Fruit fly (Drosophila melanogaster): Measurements from ENCODE around the gene CG15628.

CG15628 gene

DNA sequence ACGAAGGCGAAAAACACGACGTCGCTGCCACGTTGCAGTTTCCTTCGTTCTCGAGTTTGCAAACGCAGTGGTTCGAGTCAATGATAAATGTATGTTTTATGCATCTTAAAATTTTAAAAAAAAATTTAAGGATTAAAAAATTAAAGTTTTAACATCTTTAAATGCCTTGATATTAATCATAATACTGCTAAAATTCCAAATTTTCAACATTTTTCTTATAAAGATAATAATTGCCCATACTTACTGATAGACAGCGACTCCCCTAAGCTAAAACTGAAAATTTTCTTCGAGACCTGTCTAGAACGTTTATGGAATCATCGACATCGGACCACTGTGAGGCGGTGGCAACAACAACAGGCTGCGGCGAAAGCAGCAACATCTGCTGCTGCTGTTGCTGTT is 256 bp upstream of the CG15628 start (continued):
- TF ChIP-seq peb (GFP tag; IDR thresholded peaks at IDR 0.05) (0 out of 2 replicates have a peak, but pooled peaks have one; percentile 31), CG34422 (GFP tag; IDR thresholded peaks at IDR 0.05) (no peak; the same call in 2 of the 3 replicates), dpn (GFP tag; optimal IDR thresholded peaks at IDR 0.05) (peak; percentile 20 to 73), CHES-1-like (GFP tag; optimal IDR thresholded peaks at IDR 0.05) (peak; percentile 31), CG7928 (GFP tag; optimal IDR thresholded peaks at IDR 0.05) (peak; percentile 7), CG8478 (optimal IDR thresholded peaks at IDR 0.05) (no peak), CG8359 (GFP tag; optimal IDR thresholded peaks at IDR 0.05; ENCODE audit: borderline replicate concordance) (peak; percentile 22), CoRest (tag; optimal IDR thresholded peaks at IDR 0.05) (peak; percentile 78), Dref (GFP tag; IDR thresholded peaks at IDR 0.05) (no peak), CG8388 (GFP tag; optimal IDR thresholded peaks at IDR 0.05) (no peak), CG31388 (GFP tag; optimal IDR thresholded peaks at IDR 0.05) (peak; percentile 29), CG32767 (GFP tag; IDR thresholded peaks at IDR 0.05) (no peak; the same call in 1 of the 2 replicates), CG12299 (tag; optimal IDR thresholded peaks at IDR 0.05) (peak; percentile 69), CG13894 (tag; optimal IDR thresholded peaks at IDR 0.05) (peak; percentile 80), CG10321 (GFP tag; IDR thresholded peaks at IDR 0.05) (no peak), CG8924 (tag; optimal IDR thresholded peaks at IDR 0.05) (peak; percentile 70), fd96Cb (tag; optimal IDR thresholded peaks at IDR 0.05) (peak; percentile 71), CG9797 (GFP tag; optimal IDR thresholded peaks at IDR 0.05) (no peak), jigr1 (GFP tag; IDR thresholded peaks at IDR 0.05) (no peak; the same call in 2 of the 3 replicates), Hr51 (GFP tag; optimal IDR thresholded peaks at IDR 0.05) (peak; percentile 2 to 71), Dip3 (GFP tag; optimal IDR thresholded peaks at IDR 0.05) (peak; percentile 4), Sry-β (GFP tag; optimal IDR thresholded peaks at IDR 0.05) (no peak), CG4854 (GFP tag; optimal IDR thresholded peaks at IDR 0.05) (peak; percentile 41), Side (GFP tag; optimal IDR thresholded peaks at IDR 0.05) (no peak), CG1647 (GFP tag; optimal IDR thresholded peaks at IDR 0.05) (peak; percentile 44), Doc3 (GFP tag; IDR thresholded peaks at IDR 0.05; ENCODE audit: partially characterized antibody) (no peak), CG7357 (GFP tag; IDR thresholded peaks at IDR 0.05) (peak; percentile 45), Six4 (GFP tag; optimal IDR thresholded peaks at IDR 0.05) (peak; percentile 11), HmgD (GFP tag; optimal IDR thresholded peaks at IDR 0.05) (no peak), corto (GFP tag; optimal IDR thresholded peaks at IDR 0.05) (peak; percentile 58), CG2202 (tag; optimal IDR thresholded peaks at IDR 0.05) (no peak), dati (GFP tag; IDR thresholded peaks at IDR 0.05) (no peak), gcm2 (GFP tag; optimal IDR thresholded peaks at IDR 0.05) (peak; percentile 13), CG6683 (GFP tag; optimal IDR thresholded peaks at IDR 0.05) (peak; percentile 57), CG1792 (GFP tag; optimal IDR thresholded peaks at IDR 0.05) (peak; percentile 39), hbn (GFP tag; IDR thresholded peaks at IDR 0.05; ENCODE audit: partially characterized antibody) (no peak), CG6654 (GFP tag; optimal IDR thresholded peaks at IDR 0.05) (peak; percentile 18), croc (GFP tag; conservative IDR thresholded peaks at IDR 0.05) (peak; percentile 37; the same call in 2 of the 3 replicates), CG6791 (GFP tag; IDR thresholded peaks at IDR 0.05; ENCODE audit: partially characterized antibody) (no peak), tna (GFP tag; IDR thresholded peaks at IDR 0.05; ENCODE audit: partially characterized antibody) (no peak), CG17186 (GFP tag; optimal IDR thresholded peaks at IDR 0.05) (no peak), pho (GFP tag; optimal IDR thresholded peaks at IDR 0.05) (peak; percentile 49), CG6854 (GFP tag; optimal IDR thresholded peaks at IDR 0.05) (peak; percentile 73), CG12155 (GFP tag; optimal IDR thresholded peaks at IDR 0.05) (peak; percentile 33), Blimp-1 (GFP tag; optimal IDR thresholded peaks at IDR 0.05) (peak; percentile 55), NfI (GFP tag; optimal IDR thresholded peaks at IDR 0.05) (peak; percentile 70), ATbp (GFP tag; optimal IDR thresholded peaks at IDR 0.05) (peak; percentile 46), CG16813 (GFP tag; IDR thresholded peaks at IDR 0.05; ENCODE audit: partially characterized antibody) (0 out of 3 replicates have a peak, but pooled peaks have one; percentile 42), zfh2 (GFP tag; optimal IDR thresholded peaks at IDR 0.05) (peak; percentile 41), CG1602 (GFP tag; optimal IDR thresholded peaks at IDR 0.05) (no peak)
